Worm (Caenorhabditis elegans): ENCODE data around the gene lipl-4.

Gene lipl-4

ce11 chrV:6544999-6545398, 5.0 kb upstream of the lipl-4 start:
- TF ChIP-seq ref-2 (tag; optimal IDR thresholded peaks at IDR 0.05) = peak; percentile 61
- TF ChIP-seq tbx-2 (tag; optimal IDR thresholded peaks at IDR 0.05) = peak; percentile 41
- no peak for TF ChIP-seq npax-4 (tag; optimal IDR thresholded peaks at IDR 0.05)

- TF ChIP-seq ceh-9 (tag; optimal IDR thresholded peaks at IDR 0.05) = no peak
- no peak for TF ChIP-seq fax-1 (tag; optimal IDR thresholded peaks at IDR 0.05)
- TF ChIP-seq C08G9.2 (tag; optimal IDR thresholded peaks at IDR 0.05) = no peak
- TF ChIP-seq C38D4.7 (GFP tag; optimal IDR thresholded peaks at IDR 0.05) = no peak
- TF ChIP-seq nfya-1 (tag; optimal IDR thresholded peaks at IDR 0.05) = no peak
- no peak for TF ChIP-seq hlh-30 (tag; optimal IDR thresholded peaks at IDR 0.05; ENCODE audit: insufficient read depth)
- no peak for TF ChIP-seq sdc-2 (tag; optimal IDR thresholded peaks at IDR 0.05)
- TF ChIP-seq rnt-1 (tag; optimal IDR thresholded peaks at IDR 0.05) = no peak
- TF ChIP-seq pha-4 (tag; optimal IDR thresholded peaks at IDR 0.05) = no peak
- no peak for TF ChIP-seq hlh-15 (tag; optimal IDR thresholded peaks at IDR 0.05)
- no peak for TF ChIP-seq elt-4 (tag; optimal IDR thresholded peaks at IDR 0.05)
- TF ChIP-seq syd-9 (tag; optimal IDR thresholded peaks at IDR 0.05) = no peak
- no peak for TF ChIP-seq ets-4 (tag; optimal IDR thresholded peaks at IDR 0.05)
- no peak for TF ChIP-seq ceh-24 (tag; optimal IDR thresholded peaks at IDR 0.05)
- TF ChIP-seq npax-4 (tag; optimal IDR thresholded peaks at IDR 0.05) = no peak
- no peak for TF ChIP-seq K09A11.1 (tag; optimal IDR thresholded peaks at IDR 0.05; ENCODE audit: insufficient read depth)
- TF ChIP-seq pqm-1 (tag; optimal IDR thresholded peaks at IDR 0.05) = no peak
- TF ChIP-seq ceh-6 (GFP tag; optimal IDR thresholded peaks at IDR 0.05) = no peak
- no peak for TF ChIP-seq ref-2 (tag; optimal IDR thresholded peaks at IDR 0.05)
- TF ChIP-seq ceh-14 (tag; optimal IDR thresholded peaks at IDR 0.05) = no peak
These were observed 3.4 kb upstream of the lipl-4 start, which contains the start of gene dre-1 for ce11 chrV:6546450-6547171. Gene dre-1 (minus strand): TSS chrV:6546500.

ce11 chrV:6548309-6548708, 1.7 kb upstream of the lipl-4 start:
- TF ChIP-seq ceh-30 (tag; optimal IDR thresholded peaks at IDR 0.05) = no peak
- no peak for TF ChIP-seq hlh-15 (tag; optimal IDR thresholded peaks at IDR 0.05)
- TF ChIP-seq ceh-45 (GFP tag; IDR thresholded peaks at IDR 0.05) = no peak
- no peak for TF ChIP-seq fkh-10 (GFP tag; optimal IDR thresholded peaks at IDR 0.05)
- no peak for TF ChIP-seq ceh-6 (GFP tag; optimal IDR thresholded peaks at IDR 0.05)
- no peak for TF ChIP-seq lin-11 (tag; optimal IDR thresholded peaks at IDR 0.05)
- TF ChIP-seq pha-4 (tag; optimal IDR thresholded peaks at IDR 0.05) = no peak
- TF ChIP-seq unc-3 (GFP tag; conservative IDR thresholded peaks at IDR 0.05) = no peak
- TF ChIP-seq unc-3 (tag; optimal IDR thresholded peaks at IDR 0.05) = no peak
- TF ChIP-seq C08G9.2 (tag; optimal IDR thresholded peaks at IDR 0.05) = no peak
- TF ChIP-seq zip-5 (tag; optimal IDR thresholded peaks at IDR 0.05) = no peak
- TF ChIP-seq pat-9 (tag; optimal IDR thresholded peaks at IDR 0.05) = no peak
- TF ChIP-seq nhr-11 (tag; optimal IDR thresholded peaks at IDR 0.05) = no peak
- no peak for TF ChIP-seq ceh-9 (tag; optimal IDR thresholded peaks at IDR 0.05)
- TF ChIP-seq sdc-2 (tag; optimal IDR thresholded peaks at IDR 0.05) = no peak
- TF ChIP-seq Y22D7AL.16 (tag; optimal IDR thresholded peaks at IDR 0.05) = no peak

ce11 chrV:6549148-6549547, 823 bp upstream of the lipl-4 start, which contains the start of gene K04A8.20:
Gene K04A8.20 (plus strand): TSS chrV:6549448.
- TF ChIP-seq hlh-15 (tag; optimal IDR thresholded peaks at IDR 0.05) (no peak), nhr-232 (tag; optimal IDR thresholded peaks at IDR 0.05) (no peak), unc-86 (tag; optimal IDR thresholded peaks at IDR 0.05) (no peak)
